Worm (Caenorhabditis elegans): ENCODE results near the gene snai-1.
A peak's percentile ranks its signal among the peaks of the same experiment; 100 is the strongest.

Gene snai-1

ce11 chrIV:313615-314014, at the start of gene snai-1:
TSS of gene snai-1 (minus strand) at chrIV:313715.
- TF ChIP-seq tab-1 (GFP tag; IDR thresholded peaks at IDR 0.05) = no peak
- no peak for TF ChIP-seq flt-1 (GFP tag; IDR thresholded peaks at IDR 0.05)
- no peak for TF ChIP-seq ref-1 (GFP tag; conservative IDR thresholded peaks at IDR 0.05)
- no peak for TF ChIP-seq ztf-23 (GFP tag; IDR thresholded peaks at IDR 0.05)
- no peak for TF ChIP-seq ztf-29 (GFP tag; IDR thresholded peaks at IDR 0.05)
- no peak for TF ChIP-seq T22C8.4 (GFP tag; IDR thresholded peaks at IDR 0.05)
- TF ChIP-seq cog-1 (tag; optimal IDR thresholded peaks at IDR 0.05) = no peak
- TF ChIP-seq klf-2 (GFP tag; conservative IDR thresholded peaks at IDR 0.05) = no peak
- TF ChIP-seq med-1 (GFP tag; optimal IDR thresholded peaks at IDR 0.05; ENCODE audit: insufficient read depth) = no peak

DNA sequence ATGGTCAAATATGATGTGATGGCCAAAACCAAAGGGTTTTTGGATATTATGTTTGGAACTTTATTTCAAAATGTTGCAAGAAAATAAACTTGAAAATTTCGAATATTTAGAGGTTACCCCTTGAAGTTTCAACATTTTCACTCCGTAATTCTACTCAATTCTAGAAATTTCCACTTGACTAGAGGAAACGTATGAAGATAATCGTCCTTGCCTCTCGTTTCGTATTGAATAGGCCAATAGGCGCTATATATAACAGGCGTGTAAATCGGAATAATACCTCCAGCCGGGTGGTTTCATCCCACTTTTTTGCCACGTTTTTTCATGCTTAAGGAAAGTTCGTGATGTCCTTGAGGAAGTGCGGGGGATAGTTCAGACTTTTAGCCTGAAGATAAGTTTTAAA, 29.8 kb upstream of the snai-1 start:
- no peak for TF ChIP-seq ztf-23 (GFP tag; IDR thresholded peaks at IDR 0.05)
- TF ChIP-seq tab-1 (GFP tag; IDR thresholded peaks at IDR 0.05) = no peak
- TF ChIP-seq cog-1 (tag; optimal IDR thresholded peaks at IDR 0.05) = no peak
- no peak for TF ChIP-seq flt-1 (GFP tag; IDR thresholded peaks at IDR 0.05)
- TF ChIP-seq T22C8.4 (GFP tag; IDR thresholded peaks at IDR 0.05) = no peak
- TF ChIP-seq ref-1 (GFP tag; conservative IDR thresholded peaks at IDR 0.05) = no peak
- no peak for TF ChIP-seq ztf-29 (GFP tag; IDR thresholded peaks at IDR 0.05)
- no peak for TF ChIP-seq med-1 (GFP tag; optimal IDR thresholded peaks at IDR 0.05; ENCODE audit: insufficient read depth)
- TF ChIP-seq klf-2 (GFP tag; conservative IDR thresholded peaks at IDR 0.05) = no peak

DNA sequence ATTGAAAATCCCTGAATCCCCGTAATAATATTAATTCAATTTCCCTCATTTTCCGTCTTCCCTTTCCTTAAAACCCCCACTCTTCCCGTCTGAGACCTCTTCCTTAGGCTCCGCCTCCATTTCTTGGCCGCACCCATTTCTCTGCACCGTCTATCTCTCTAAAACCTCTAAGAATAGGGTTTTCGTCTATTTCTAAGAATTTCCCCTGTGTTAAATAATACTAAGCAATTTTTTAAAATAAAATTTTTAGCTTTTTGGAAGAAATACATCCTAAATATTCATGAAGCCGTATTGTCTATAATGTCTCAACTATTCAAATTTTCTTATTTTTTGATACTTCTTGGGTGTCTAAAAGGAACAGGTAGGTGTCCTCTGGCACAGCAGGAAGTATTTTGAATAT, 26.0 kb upstream of the snai-1 start, which contains the start of gene cdh-8:
TSS of gene cdh-8 (plus strand) at position 301 of the 400 bp plus-strand sequence.
- TF ChIP-seq ztf-29 (GFP tag; IDR thresholded peaks at IDR 0.05) (no peak), med-1 (GFP tag; optimal IDR thresholded peaks at IDR 0.05; ENCODE audit: insufficient read depth) (no peak), klf-2 (GFP tag; conservative IDR thresholded peaks at IDR 0.05) (no peak), flt-1 (GFP tag; IDR thresholded peaks at IDR 0.05) (no peak), T22C8.4 (GFP tag; IDR thresholded peaks at IDR 0.05) (no peak), cog-1 (tag; optimal IDR thresholded peaks at IDR 0.05) (no peak), tab-1 (GFP tag; IDR thresholded peaks at IDR 0.05) (no peak), ref-1 (GFP tag; conservative IDR thresholded peaks at IDR 0.05) (no peak), ztf-23 (GFP tag; IDR thresholded peaks at IDR 0.05) (no peak)

- TF ChIP-seq flt-1 (GFP tag; IDR thresholded peaks at IDR 0.05) (no peak), med-1 (GFP tag; optimal IDR thresholded peaks at IDR 0.05; ENCODE audit: insufficient read depth) (no peak), klf-2 (GFP tag; conservative IDR thresholded peaks at IDR 0.05) (no peak), ztf-23 (GFP tag; IDR thresholded peaks at IDR 0.05) (no peak), tab-1 (GFP tag; IDR thresholded peaks at IDR 0.05) (no peak), cog-1 (tag; optimal IDR thresholded peaks at IDR 0.05) (no peak), ref-1 (GFP tag; conservative IDR thresholded peaks at IDR 0.05) (no peak), ztf-29 (GFP tag; IDR thresholded peaks at IDR 0.05) (no peak), T22C8.4 (GFP tag; IDR thresholded peaks at IDR 0.05) (no peak)
Measured at ce11 chrIV:338192-338831, 24.8 kb upstream of the snai-1 start.

ce11 chrIV:337128-337646, 23.7 kb upstream of the snai-1 start, which contains the start of gene pxmp-4:
TSS of gene pxmp-4 (minus strand) at chrIV:337178.
- TF ChIP-seq klf-2 (GFP tag; conservative IDR thresholded peaks at IDR 0.05) (no peak), med-1 (GFP tag; optimal IDR thresholded peaks at IDR 0.05; ENCODE audit: insufficient read depth) (no peak), cog-1 (tag; optimal IDR thresholded peaks at IDR 0.05) (no peak), ref-1 (GFP tag; conservative IDR thresholded peaks at IDR 0.05) (no peak), ztf-23 (GFP tag; IDR thresholded peaks at IDR 0.05) (no peak), tab-1 (GFP tag; IDR thresholded peaks at IDR 0.05) (no peak), T22C8.4 (GFP tag; IDR thresholded peaks at IDR 0.05) (no peak), flt-1 (GFP tag; IDR thresholded peaks at IDR 0.05) (no peak), ztf-29 (GFP tag; IDR thresholded peaks at IDR 0.05) (no peak)

ce11 chrIV:330523-330922, 17.0 kb upstream of the snai-1 start, which contains the start of gene F18F11.4:
TSS of gene F18F11.4 (plus strand) at chrIV:330823.
- TF ChIP-seq ztf-23 (GFP tag; IDR thresholded peaks at IDR 0.05) = no peak

- no peak for TF ChIP-seq ztf-29 (GFP tag; IDR thresholded peaks at IDR 0.05)
- no peak for TF ChIP-seq flt-1 (GFP tag; IDR thresholded peaks at IDR 0.05)
- TF ChIP-seq klf-2 (GFP tag; conservative IDR thresholded peaks at IDR 0.05) = no peak
- no peak for TF ChIP-seq ztf-23 (GFP tag; IDR thresholded peaks at IDR 0.05)
- TF ChIP-seq med-1 (GFP tag; optimal IDR thresholded peaks at IDR 0.05; ENCODE audit: insufficient read depth) = no peak
- TF ChIP-seq ref-1 (GFP tag; conservative IDR thresholded peaks at IDR 0.05) = no peak
- no peak for TF ChIP-seq T22C8.4 (GFP tag; IDR thresholded peaks at IDR 0.05)
- no peak for TF ChIP-seq tab-1 (GFP tag; IDR thresholded peaks at IDR 0.05)
- TF ChIP-seq cog-1 (tag; optimal IDR thresholded peaks at IDR 0.05) = no peak
Measured at ce11 chrIV:326564-327070, 13.1 kb upstream of the snai-1 start, which contains the start of gene col-101. TSS of gene col-101 (minus strand) at chrIV:327020.

DNA sequence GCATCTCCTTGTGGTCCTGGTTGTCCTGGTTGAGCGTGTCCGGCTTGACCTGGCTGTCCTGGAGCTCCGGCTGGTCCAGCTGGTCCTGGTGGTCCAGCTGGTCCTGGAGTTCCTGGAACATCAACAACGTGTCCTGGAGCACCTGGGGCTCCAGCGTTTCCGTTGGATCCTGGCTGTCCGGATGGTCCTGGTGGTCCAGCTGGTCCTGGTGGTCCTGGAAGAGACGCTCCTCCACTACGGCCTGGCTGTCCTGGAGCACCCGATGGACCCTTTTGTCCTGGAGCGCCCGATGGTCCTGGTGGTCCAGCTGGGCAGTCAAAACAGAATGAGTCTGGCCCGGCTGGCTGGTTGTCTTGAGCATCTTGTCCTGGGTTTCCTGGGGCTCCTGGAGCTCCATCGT, 12.1 kb upstream of the snai-1 start:
- no peak for TF ChIP-seq ref-1 (GFP tag; conservative IDR thresholded peaks at IDR 0.05)
- TF ChIP-seq klf-2 (GFP tag; conservative IDR thresholded peaks at IDR 0.05) = 0 out of 2 replicates have a peak, but pooled peaks have one; percentile 3

- TF ChIP-seq ref-1 (GFP tag; conservative IDR thresholded peaks at IDR 0.05) (no peak), flt-1 (GFP tag; IDR thresholded peaks at IDR 0.05) (no peak), cog-1 (tag; optimal IDR thresholded peaks at IDR 0.05) (no peak), T22C8.4 (GFP tag; IDR thresholded peaks at IDR 0.05) (no peak), ztf-23 (GFP tag; IDR thresholded peaks at IDR 0.05) (no peak), klf-2 (GFP tag; conservative IDR thresholded peaks at IDR 0.05) (no peak)
Measured at ce11 chrIV:324759-325158, 11.2 kb upstream of the snai-1 start, which contains the start of gene drl-1. TSS of gene drl-1 (plus strand) at chrIV:325059.

DNA sequence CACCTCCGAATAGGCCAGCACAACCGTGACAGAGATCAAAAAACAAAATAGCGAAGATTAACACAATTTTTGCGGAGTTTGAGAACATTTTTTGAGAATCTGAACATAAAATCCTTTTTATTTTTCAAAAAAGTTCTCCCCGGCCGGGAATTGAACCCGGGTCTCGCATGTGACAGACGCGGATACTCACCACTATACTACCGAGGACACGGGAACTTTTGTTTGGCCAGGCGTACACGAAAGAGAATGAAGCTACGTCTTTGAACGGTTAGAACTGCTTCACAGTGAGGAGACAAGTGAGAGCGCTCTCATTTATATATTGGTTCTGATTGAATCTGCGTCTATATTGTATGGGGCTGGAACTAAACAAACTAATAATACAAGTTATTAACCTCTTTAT, 9.0 kb upstream of the snai-1 start, which contains the start of gene grl-26:
TSS of gene grl-26 (minus strand) at position 318 of the 400 bp plus-strand sequence.
- TF ChIP-seq klf-2 (GFP tag; conservative IDR thresholded peaks at IDR 0.05) (peak; percentile 59), med-1 (GFP tag; optimal IDR thresholded peaks at IDR 0.05; ENCODE audit: insufficient read depth) (no peak), flt-1 (GFP tag; IDR thresholded peaks at IDR 0.05) (peak; percentile 75), ref-1 (GFP tag; conservative IDR thresholded peaks at IDR 0.05) (no peak), ztf-29 (GFP tag; IDR thresholded peaks at IDR 0.05) (0 out of 2 replicates have a peak, but pooled peaks have one; percentile 43), T22C8.4 (GFP tag; IDR thresholded peaks at IDR 0.05) (peak; percentile 58), tab-1 (GFP tag; IDR thresholded peaks at IDR 0.05) (peak; percentile 82), ztf-23 (GFP tag; IDR thresholded peaks at IDR 0.05) (peak; percentile 81), cog-1 (tag; optimal IDR thresholded peaks at IDR 0.05) (peak; percentile 80)

Data from whole organism, midembryonic.